Worm (Caenorhabditis elegans) whole organism, L4 larva: Measurements from ENCODE around the gene C24B9.3.

ENCODE experiments used
- dpl-1 ChIP-seq: fragments of 150-350 bp; optimal IDR thresholded peaks from 2 replicates; lab custom pipeline; 2014; ENCODE audit warnings: missing biosample characterization, missing genetic modification reagents, missing genetic modification characterization
- nhr-6 ChIP-seq: fragments of 150-350 bp; optimal IDR thresholded peaks from 2 replicates; lab custom pipeline; 2014; ENCODE audit warnings: missing biosample characterization, missing genetic modification characterization
- tra-1 ChIP-seq: fragments of 200-800 bp; sonication (Bioruptor generic); IDR thresholded peaks from 2 replicates; pipeline ENCODE4 v1.3.6; 2022; ENCODE audit warnings: missing genetic modification reagents, missing genetic modification characterization, missing compliant biosample characterization
- unc-62 ChIP-seq, 3 experiments: fragments of 150-350 bp in 1 of 3; sonication (generic microtip); optimal IDR thresholded peaks in 2 of 3; peaks in 1 of 3; 1 replicate in 1 of 3; 2 replicates in 2 of 3; lab custom pipeline; 2014 to 2017; ENCODE audit warnings: missing biosample characterization in 3 of 3, missing genetic modification characterization in 3 of 3, missing genetic modification reagents in 3 of 3, missing genotype in 1 of 3

C24B9.3 gene

ce11 chrV:2657682-2658081, 53.7 kb downstream of the C24B9.3 start (continued):
- TF ChIP-seq tra-1 (GFP tag; lab: Robert Waterston, UW) = no peak
- no peak for TF ChIP-seq nhr-6
- peak; percentile 10 for TF ChIP-seq dpl-1 (GFP tag; lab: Kevin White, UChicago)
- TF ChIP-seq unc-62 (GFP tag; optimal IDR thresholded peaks at IDR 0.05 in 1 of 2; lab: Kevin White, UChicago) = peak in 1 of 2 experiments; percentile 21
- no peak for TF ChIP-seq unc-62 (tag; optimal IDR thresholded peaks at IDR 0.05; lab: Kevin White, UChicago)
